Fruit fly (Drosophila melanogaster) whole organism, prepupa: ENCODE results near the gene Abl.

Experiments used
- Blimp-1 ChIP-seq: fragments of 200-800 bp; sonication (Bioruptor generic); optimal IDR thresholded peaks from 3 replicates; lab custom pipeline; 2017; ENCODE audit warnings: missing biosample characterization, missing genetic modification characterization, mild to moderate bottlenecking, moderate library complexity, missing genetic modification reagents
- CG10669 ChIP-seq: fragments of 200-800 bp; sonication (Bioruptor generic); optimal IDR thresholded peaks from 3 replicates; lab custom pipeline; 2018; ENCODE audit warnings: missing biosample characterization, mild to moderate bottlenecking, missing genetic modification characterization, moderate library complexity
- CG11294 ChIP-seq: fragments of 200-800 bp; sonication (Bioruptor generic); IDR thresholded peaks from 2 replicates; pipeline ENCODE4 v1.3.6; 2022; ENCODE audit warnings: missing biosample characterization, missing genetic modification characterization
- CG15336 ChIP-seq: fragments of 200-800 bp; sonication (Bioruptor generic); IDR thresholded peaks from 2 replicates; pipeline ENCODE4 v1.3.6; 2022; ENCODE audit warnings: missing biosample characterization, missing genetic modification characterization
- CG32006 ChIP-seq: fragments of 200-800 bp; sonication (Bioruptor generic); optimal IDR thresholded peaks from 3 replicates; lab custom pipeline; 2017; ENCODE audit warnings: missing biosample characterization, mild to moderate bottlenecking, missing genetic modification characterization
- CG34406 ChIP-seq: fragments of 200-800 bp; sonication (Bioruptor generic); optimal IDR thresholded peaks from 3 replicates; lab custom pipeline; 2016; ENCODE audit warnings: missing biosample characterization, missing genetic modification characterization
- CG3919 ChIP-seq: fragments of 200-800 bp; sonication (Bioruptor generic); optimal IDR thresholded peaks from 3 replicates; lab custom pipeline; 2016; ENCODE audit warnings: missing biosample characterization, missing genetic modification characterization
- CG8119 ChIP-seq: fragments of 200-800 bp; sonication (Bioruptor generic); IDR thresholded peaks from 3 replicates; pipeline ENCODE4 v1.3.6; 2022; ENCODE audit warnings: missing biosample characterization, missing genetic modification characterization
- CG8632 ChIP-seq: fragments of 200-800 bp; sonication (Bioruptor generic); optimal IDR thresholded peaks from 3 replicates; lab custom pipeline; 2016; ENCODE audit warnings: missing biosample characterization, missing genetic modification characterization
- Eip78C ChIP-seq: fragments of 200-800 bp; sonication (Bioruptor generic); peaks from one replicate; lab custom pipeline; 2016; ENCODE audit warnings: missing biosample characterization, missing genetic modification characterization
- Eip93F ChIP-seq: fragments of 200-800 bp; sonication (Bioruptor generic); optimal IDR thresholded peaks from 2 replicates; lab custom pipeline; 2016; ENCODE audit warnings: missing biosample characterization, mild to moderate bottlenecking, missing genetic modification characterization
- Hr38 ChIP-seq: sonication (Bioruptor generic); optimal IDR thresholded peaks from 2 replicates; lab custom pipeline; 2016; ENCODE audit warnings: missing biosample characterization, missing genetic modification characterization
- Hr4 ChIP-seq: fragments of 200-800 bp; sonication (Bioruptor generic); optimal IDR thresholded peaks from 3 replicates; lab custom pipeline; 2016; ENCODE audit warnings: missing biosample characterization, missing genetic modification characterization
- Sox14 ChIP-seq: fragments of 200-800 bp; sonication (Bioruptor generic); optimal IDR thresholded peaks from 3 replicates; lab custom pipeline; 2016; ENCODE audit warnings: missing biosample characterization, missing genetic modification characterization
- acj6 ChIP-seq: fragments of 200-800 bp; sonication (Bioruptor generic); optimal IDR thresholded peaks from 3 replicates; lab custom pipeline; 2016; ENCODE audit warnings: missing biosample characterization, missing genetic modification characterization
- eg ChIP-seq: fragments of 200-800 bp; sonication (Bioruptor generic); IDR thresholded peaks from 3 replicates; pipeline ENCODE4 v1.3.6; 2022; ENCODE audit warnings: missing biosample characterization, missing genetic modification characterization
- fd59A ChIP-seq: fragments of 200-800 bp; sonication (Bioruptor generic); optimal IDR thresholded peaks from 2 replicates; lab custom pipeline; 2017; ENCODE audit warnings: missing biosample characterization, mild to moderate bottlenecking, missing genetic modification characterization, missing genetic modification reagents
- lz ChIP-seq: fragments of 200-800 bp; sonication (Bioruptor generic); optimal IDR thresholded peaks from 3 replicates; lab custom pipeline; 2016; ENCODE audit warnings: missing biosample characterization, missing genetic modification characterization
- ss ChIP-seq, 2 experiments: fragments of 200-800 bp; sonication (Bioruptor generic); optimal IDR thresholded peaks; 2 replicates in 1 of 2; 3 replicates in 1 of 2; lab custom pipeline; 2017 to 2018; ENCODE audit warnings: mild to moderate bottlenecking in 2 of 2, missing biosample characterization in 2 of 2, missing genetic modification characterization in 2 of 2, moderate library complexity in 1 of 2
- svp ChIP-seq: fragments of 200-800 bp; sonication (Bioruptor generic); peaks from one replicate; lab custom pipeline; 2016; ENCODE audit warnings: missing biosample characterization, missing genetic modification characterization

Gene Abl

DNA sequence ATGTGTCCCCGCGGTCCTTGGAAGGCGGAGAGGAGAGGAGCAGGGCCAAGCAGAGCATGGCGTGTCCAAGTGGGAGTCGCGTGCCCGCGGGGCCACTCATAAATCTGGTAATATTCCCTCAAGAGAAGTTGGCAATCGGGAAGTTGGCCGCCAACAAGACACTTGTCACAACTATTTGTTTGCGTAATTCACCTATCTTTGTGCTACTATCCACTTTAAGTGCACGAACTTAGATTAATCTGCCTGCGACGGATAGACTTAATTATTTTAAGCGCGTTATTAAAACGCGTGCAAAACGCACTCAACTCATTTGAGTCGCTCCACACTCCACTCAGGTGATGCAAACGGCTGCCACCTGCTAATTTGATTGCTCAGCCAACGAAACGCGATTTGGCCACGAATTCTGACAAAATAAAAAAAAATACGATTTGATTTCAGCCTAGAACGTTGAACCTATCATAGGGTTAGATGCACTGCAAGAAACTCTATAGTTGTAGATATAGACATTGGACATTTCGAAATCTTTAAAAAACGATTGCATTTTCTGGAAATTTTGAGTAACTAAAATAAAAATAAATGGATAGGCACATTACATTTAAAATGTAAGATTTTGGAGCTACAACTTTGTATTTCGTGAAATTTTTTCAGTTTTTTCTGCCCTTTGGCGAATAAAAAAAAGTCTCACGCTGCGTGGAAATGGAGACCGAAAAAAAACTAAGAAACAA, 76.5 kb downstream of the Abl start:
- peak; percentile 35 for TF ChIP-seq Eip78C (GFP tag; lab: Kevin White, UChicago)
- TF ChIP-seq Hr38: no peak
- peak; percentile 40; the same call in 1 of the 3 replicates for TF ChIP-seq CG8119 (GFP tag; lab: Robert Waterston, UW)
- TF ChIP-seq eg (GFP tag; lab: Robert Waterston, UW): no peak
- no peak for TF ChIP-seq CG34406 (GFP tag; lab: Kevin White, UChicago)
- 0 out of 2 replicates have a peak, but pooled peaks have one; percentile 22 for TF ChIP-seq CG15336 (GFP tag; lab: Robert Waterston, UW)

DNA sequence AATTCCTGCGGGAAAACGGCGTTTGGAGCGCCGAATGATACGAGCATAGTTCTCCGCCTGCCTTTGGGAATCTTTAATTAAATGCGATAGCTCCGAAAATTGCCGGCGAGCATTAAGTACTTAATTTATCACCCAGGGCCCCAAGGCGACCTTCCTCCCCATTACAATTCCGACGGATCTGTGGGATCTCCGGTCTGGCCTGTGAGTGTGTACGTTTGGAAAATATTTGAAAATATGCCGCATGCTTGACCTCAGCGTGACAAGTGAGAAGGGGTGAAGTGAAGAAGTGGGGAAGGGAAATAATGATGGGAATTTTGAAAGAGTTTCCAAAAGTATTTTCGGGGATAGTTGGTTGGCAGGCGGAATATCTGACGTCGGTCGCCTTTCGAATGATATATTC, 78.2 kb downstream of the Abl start:
- TF ChIP-seq ss (GFP tag; optimal IDR thresholded peaks at IDR 0.05; lab: Kevin White, UChicago) (no peak), CG8632 (GFP tag; lab: Kevin White, UChicago) (no peak)
- TF ChIP-seq, all 60 proteins: peak for 0

DNA sequence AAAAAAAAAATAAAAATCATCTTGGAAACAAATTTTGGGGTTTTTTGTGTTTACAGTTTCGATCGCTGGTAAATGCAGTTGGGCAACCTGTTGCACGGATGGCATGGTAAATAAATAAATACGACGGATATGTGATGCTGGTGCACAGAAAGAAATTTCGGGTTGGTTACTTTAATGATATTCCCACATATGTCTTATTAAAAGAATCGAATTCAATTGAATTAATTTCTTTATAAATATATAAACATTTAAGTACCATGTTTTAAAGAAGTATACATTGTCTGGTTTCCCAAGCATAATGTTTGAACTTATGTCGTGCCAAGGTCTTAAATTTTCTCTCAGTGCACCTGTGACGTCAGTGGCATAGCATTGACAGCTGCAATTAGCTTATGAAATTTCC, 80.2 kb downstream of the Abl start:
- TF ChIP-seq CG8119 (GFP tag; lab: Robert Waterston, UW): 0 out of 3 replicates have a peak, but pooled peaks have one; percentile 17
- TF ChIP-seq Eip93F: no peak
- TF ChIP-seq CG15336 (GFP tag; lab: Robert Waterston, UW): peak; percentile 50
- peak; percentile 4 for TF ChIP-seq Hr4 (GFP tag; lab: Kevin White, UChicago)
- no peak for TF ChIP-seq Sox14 (GFP tag; lab: Kevin White, UChicago)
- TF ChIP-seq eg (GFP tag; lab: Robert Waterston, UW): 0 out of 3 replicates have a peak, but pooled peaks have one; percentile 12
- peak; percentile 24 for TF ChIP-seq CG32006

dm6 chr3L:16566700-16567221, 80.9 kb downstream of the Abl start, which contains the start of gene UQCR-6.4L:
Gene UQCR-6.4L (plus strand): TSS chr3L:16566750.
- TF ChIP-seq Blimp-1 (GFP tag; lab: Kevin White, UChicago): no peak

DNA sequence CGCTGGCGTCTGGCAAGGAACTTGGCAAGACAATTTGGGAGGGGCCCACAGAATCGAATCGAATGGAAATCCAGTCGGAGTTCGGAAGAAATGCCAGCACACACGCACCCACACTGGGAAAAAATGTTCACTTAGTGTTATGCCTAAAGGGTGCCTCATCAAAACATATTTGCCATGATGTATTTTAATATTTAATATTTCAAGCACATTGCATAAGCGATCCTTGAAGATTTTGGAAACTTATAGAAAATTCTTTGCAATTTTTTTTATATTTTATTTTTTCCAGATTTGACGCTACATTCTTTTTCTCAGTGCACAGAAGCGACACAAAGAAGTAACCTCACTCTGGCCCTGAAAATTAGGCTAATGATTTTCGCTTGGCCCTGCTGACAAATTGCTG, 81.6 kb downstream of the Abl start:
- TF ChIP-seq CG10669 (GFP tag; lab: Kevin White, UChicago) (no peak), ss (GFP tag; optimal IDR thresholded peaks at IDR 0.05; lab: Kevin White, UChicago) (no peak), CG15336 (GFP tag; lab: Robert Waterston, UW) (no peak), fd59A (GFP tag; lab: Kevin White, UChicago) (no peak), CG3919 (no peak), lz (GFP tag; lab: Kevin White, UChicago) (no peak), acj6 (GFP tag; lab: Kevin White, UChicago) (no peak), Eip78C (GFP tag; lab: Kevin White, UChicago) (no peak), CG11294 (GFP tag; lab: Robert Waterston, UW) (no peak), svp (GFP tag; lab: Kevin White, UChicago) (no peak)
